Worm (Caenorhabditis elegans) whole organism, L4 larva: Measurements from ENCODE around the gene C44H9.4.

Experiments used
- D1046.2 ChIP-seq: fragments of 200-800 bp; sonication (Bioruptor generic); IDR thresholded peaks from 2 replicates; pipeline ENCODE4 v1.3.6; 2022; ENCODE audit warnings: missing genetic modification characterization, missing compliant biosample characterization
- F10B5.3 ChIP-seq: sonication (generic microtip); optimal IDR thresholded peaks from 2 replicates; lab custom pipeline; 2016; ENCODE audit warnings: mild to moderate bottlenecking, missing genetic modification characterization, missing compliant biosample characterization
- F37D6.2 ChIP-seq: sonication (generic microtip); optimal IDR thresholded peaks from 2 replicates; lab custom pipeline; 2016; ENCODE audit warnings: mild to moderate bottlenecking, missing genetic modification characterization, missing compliant biosample characterization
- F44E2.7 ChIP-seq: fragments of 200-800 bp; sonication (Bioruptor generic); IDR thresholded peaks from 2 replicates; pipeline ENCODE4 v2.1.2; 2022; ENCODE audit warnings: missing genetic modification characterization, missing compliant biosample characterization
- T20F7.1 ChIP-seq: fragments of 200-800 bp; sonication (Bioruptor generic); optimal IDR thresholded peaks from 2 replicates; lab custom pipeline; 2018; ENCODE audit warnings: mild to moderate bottlenecking, missing genetic modification characterization, missing compliant biosample characterization
- Y105C5A.15 ChIP-seq: fragments of 200-800 bp; sonication (Bioruptor generic); IDR thresholded peaks from 2 replicates; pipeline ENCODE4 v1.3.6; 2022; ENCODE audit warnings: missing genetic modification characterization, missing compliant biosample characterization
- Y48G9A.11 ChIP-seq: fragments of 200-800 bp; sonication (Bioruptor generic); IDR thresholded peaks from 2 replicates; pipeline ENCODE4 v1.3.6; 2022; ENCODE audit warnings: missing genetic modification reagents, missing genetic modification characterization, missing compliant biosample characterization
- Y5F2A.4 ChIP-seq: fragments of 200-800 bp; sonication (Bioruptor generic); optimal IDR thresholded peaks from 2 replicates; lab custom pipeline; 2018; ENCODE audit warnings: mild to moderate bottlenecking, missing genetic modification characterization, missing compliant biosample characterization
- Y75B8A.6 ChIP-seq: fragments of 200-800 bp; sonication (Bioruptor generic); IDR thresholded peaks from 2 replicates; pipeline ENCODE4 v1.3.6; 2022; ENCODE audit warnings: missing genetic modification reagents, missing genetic modification characterization, missing compliant biosample characterization
- ZK546.5 ChIP-seq, 2 experiments: sonication (generic microtip); optimal IDR thresholded peaks; 2 replicates each; lab custom pipeline; 2017; ENCODE audit warnings: missing biosample characterization in 2 of 2, missing genetic modification characterization in 2 of 2
- aha-1 ChIP-seq: fragments of 150-350 bp; peaks from one replicate; lab custom pipeline; 2014; ENCODE audit warnings: missing biosample characterization, missing genetic modification characterization
- aly-2 ChIP-seq: sonication (generic microtip); optimal IDR thresholded peaks from 2 replicates; lab custom pipeline; 2018; ENCODE audit warnings: missing biosample characterization, missing genetic modification characterization
- attf-4 ChIP-seq: sonication (generic microtip); optimal IDR thresholded peaks from 3 replicates; lab custom pipeline; 2017; ENCODE audit warnings: missing biosample characterization, missing genetic modification characterization
- ceh-32 ChIP-seq: sonication (generic microtip); optimal IDR thresholded peaks from 2 replicates; lab custom pipeline; 2016; ENCODE audit warnings: mild to moderate bottlenecking, missing genetic modification characterization, missing compliant biosample characterization; ENCODE audit not compliant: poor library complexity
- ces-1 ChIP-seq: fragments of 150-350 bp; sonication (generic microtip); optimal IDR thresholded peaks from 4 replicates; lab custom pipeline; 2014; ENCODE audit warnings: missing biosample characterization, missing genetic modification reagents, missing genetic modification characterization
- ctbp-1 ChIP-seq: fragments of 200-800 bp; sonication (Bioruptor generic); IDR thresholded peaks from 2 replicates; pipeline ENCODE4 v1.3.6; 2022; ENCODE audit warnings: missing genetic modification reagents, missing genetic modification characterization, missing compliant biosample characterization
- daf-16 ChIP-seq, 3 experiments: sonication (generic microtip); optimal IDR thresholded peaks; 2 replicates each; lab custom pipeline; 2016 to 2017; ENCODE audit warnings: missing genetic modification characterization in 3 of 3, missing genetic modification reagents in 3 of 3, mild to moderate bottlenecking in 2 of 3, missing compliant biosample characterization in 2 of 3, missing biosample characterization in 1 of 3, moderate library complexity in 1 of 3
- dmd-6 ChIP-seq: fragments of 200-800 bp; sonication (Bioruptor generic); IDR thresholded peaks from 2 replicates; pipeline ENCODE4 v1.3.6; 2022; ENCODE audit warnings: missing genetic modification reagents, missing genetic modification characterization, missing compliant biosample characterization
- dmd-8 ChIP-seq: fragments of 200-800 bp; sonication (Bioruptor generic); IDR thresholded peaks from 2 replicates; pipeline ENCODE4 v1.3.6; 2022; ENCODE audit warnings: missing genetic modification characterization, missing compliant biosample characterization
- dmd-9 ChIP-seq: fragments of 200-800 bp; sonication (Bioruptor generic); IDR thresholded peaks from 2 replicates; pipeline ENCODE4 v1.3.6; 2022; ENCODE audit warnings: missing genetic modification reagents, missing genetic modification characterization, missing compliant biosample characterization
- dpl-1 ChIP-seq: fragments of 150-350 bp; optimal IDR thresholded peaks from 2 replicates; lab custom pipeline; 2014; ENCODE audit warnings: missing biosample characterization, missing genetic modification reagents, missing genetic modification characterization
- dve-1 ChIP-seq: sonication (generic microtip); optimal IDR thresholded peaks from 2 replicates; lab custom pipeline; 2017; ENCODE audit warnings: antibody characterized with exemption, mild to moderate bottlenecking, missing genetic modification characterization, missing compliant biosample characterization; ENCODE audit not compliant: insufficient read depth
- egl-43 ChIP-seq: fragments of 200-800 bp; sonication (Bioruptor generic); IDR thresholded peaks from 2 replicates; pipeline ENCODE4 v1.3.6; 2022; ENCODE audit warnings: missing genetic modification reagents, missing genetic modification characterization, missing compliant biosample characterization
- fkh-10 ChIP-seq: fragments of 150-350 bp; optimal IDR thresholded peaks from 2 replicates; lab custom pipeline; 2014; ENCODE audit warnings: missing biosample characterization, missing genetic modification reagents, missing genetic modification characterization
- hlh-11 ChIP-seq: fragments of 200-800 bp; sonication (Bioruptor generic); optimal IDR thresholded peaks from 2 replicates; lab custom pipeline; 2018; ENCODE audit warnings: mild to moderate bottlenecking, missing genetic modification characterization, missing compliant biosample characterization
- hmg-1.1 ChIP-seq: fragments of 200-800 bp; sonication (Bioruptor generic); IDR thresholded peaks from 2 replicates; pipeline ENCODE4 v1.3.6; 2022; ENCODE audit warnings: missing genetic modification reagents, missing genetic modification characterization, missing compliant biosample characterization
- lin-1 ChIP-seq: fragments of 200-800 bp; sonication (Bioruptor generic); IDR thresholded peaks from 2 replicates; pipeline ENCODE4 v1.3.6; 2022; ENCODE audit warnings: missing genetic modification reagents, missing genetic modification characterization, missing compliant biosample characterization
- lsy-2 ChIP-seq, 2 experiments: fragments of 150-350 bp in 1 of 2; sonication (generic microtip) in 1 of 2; optimal IDR thresholded peaks; 2 replicates each; lab custom pipeline; 2014 to 2017; ENCODE audit warnings: missing biosample characterization in 2 of 2, missing genetic modification characterization in 2 of 2
- madf-5 ChIP-seq, 2 experiments: fragments of 200-800 bp; sonication (Bioruptor generic); IDR thresholded peaks; 2 replicates each; pipeline ENCODE4 v1.3.6; 2022; ENCODE audit warnings: missing compliant biosample characterization in 2 of 2, missing genetic modification characterization in 2 of 2
- madf-9 ChIP-seq: fragments of 200-800 bp; sonication (Bioruptor generic); conservative IDR thresholded peaks from 2 replicates; pipeline ENCODE4 v1.3.6; 2022; ENCODE audit warnings: missing genetic modification reagents, missing genetic modification characterization, missing compliant biosample characterization
- mep-1 ChIP-seq: fragments of 150-350 bp; sonication (generic microtip); optimal IDR thresholded peaks from 3 replicates; lab custom pipeline; 2014; ENCODE audit warnings: missing biosample characterization, missing genetic modification characterization
- nhr-10 ChIP-seq: fragments of 150-350 bp; optimal IDR thresholded peaks from 2 replicates; lab custom pipeline; 2014; ENCODE audit warnings: missing biosample characterization, missing genetic modification characterization
- nhr-11 ChIP-seq: fragments of 150-350 bp; optimal IDR thresholded peaks from 2 replicates; lab custom pipeline; 2014; ENCODE audit warnings: missing biosample characterization, missing genetic modification characterization
- nhr-111 ChIP-seq: fragments of 200-800 bp; sonication (Bioruptor generic); optimal IDR thresholded peaks from 2 replicates; lab custom pipeline; 2018; ENCODE audit warnings: mild to moderate bottlenecking, missing genetic modification characterization, missing compliant biosample characterization
- nhr-28 ChIP-seq: fragments of 150-350 bp; optimal IDR thresholded peaks from 2 replicates; lab custom pipeline; 2014; ENCODE audit warnings: missing biosample characterization, missing genetic modification characterization
- nhr-42 ChIP-seq: fragments of 200-800 bp; sonication (Bioruptor generic); IDR thresholded peaks from 2 replicates; pipeline ENCODE4 v1.3.6; 2022; ENCODE audit warnings: missing genetic modification characterization, missing compliant biosample characterization
- nhr-48 ChIP-seq: sonication (generic microtip); optimal IDR thresholded peaks from 2 replicates; lab custom pipeline; 2016; ENCODE audit warnings: mild to moderate bottlenecking, missing genetic modification characterization, missing compliant biosample characterization
- nhr-6 ChIP-seq: fragments of 150-350 bp; optimal IDR thresholded peaks from 2 replicates; lab custom pipeline; 2014; ENCODE audit warnings: missing biosample characterization, missing genetic modification characterization
- pha-4 ChIP-seq, 2 experiments: fragments of 150-350 bp in 1 of 2; fragments of 200-800 bp in 1 of 2; sonication (Bioruptor generic) in 1 of 2; IDR thresholded peaks in 1 of 2; optimal IDR thresholded peaks in 1 of 2; 2 replicates each; pipeline versions ENCODE4 v1.3.6 to Lab custom; 2014 to 2022; ENCODE audit warnings: missing genetic modification characterization in 2 of 2, missing genetic modification reagents in 2 of 2, missing biosample characterization in 1 of 2, missing compliant biosample characterization in 1 of 2
- pqm-1 ChIP-seq: sonication (generic microtip); optimal IDR thresholded peaks from 2 replicates; lab custom pipeline; 2017; ENCODE audit warnings: missing biosample characterization, missing genetic modification characterization
- spr-3 ChIP-seq: fragments of 200-800 bp; sonication (Bioruptor generic); optimal IDR thresholded peaks from 2 replicates; lab custom pipeline; 2018; ENCODE audit warnings: mild to moderate bottlenecking, missing genetic modification characterization, missing compliant biosample characterization
- tag-97 ChIP-seq: fragments of 200-800 bp; sonication (Bioruptor generic); IDR thresholded peaks from 2 replicates; pipeline ENCODE4 v1.3.6; 2022; ENCODE audit warnings: missing genetic modification characterization, missing compliant biosample characterization
- unc-39 ChIP-seq: sonication (generic microtip); optimal IDR thresholded peaks from 2 replicates; lab custom pipeline; 2017; ENCODE audit warnings: missing biosample characterization, missing genetic modification characterization
- unc-62 ChIP-seq, 3 experiments: fragments of 150-350 bp in 1 of 3; sonication (generic microtip); optimal IDR thresholded peaks in 2 of 3; peaks in 1 of 3; 1 replicate in 1 of 3; 2 replicates in 2 of 3; lab custom pipeline; 2014 to 2017; ENCODE audit warnings: missing biosample characterization in 3 of 3, missing genetic modification characterization in 3 of 3, missing genetic modification reagents in 3 of 3, missing genotype in 1 of 3
- zfp-3 ChIP-seq: fragments of 200-800 bp; sonication (Bioruptor generic); conservative IDR thresholded peaks from 2 replicates; pipeline ENCODE4 v1.3.6; 2022; ENCODE audit warnings: missing genetic modification reagents, missing genetic modification characterization, missing compliant biosample characterization

Gene C44H9.4

DNA sequence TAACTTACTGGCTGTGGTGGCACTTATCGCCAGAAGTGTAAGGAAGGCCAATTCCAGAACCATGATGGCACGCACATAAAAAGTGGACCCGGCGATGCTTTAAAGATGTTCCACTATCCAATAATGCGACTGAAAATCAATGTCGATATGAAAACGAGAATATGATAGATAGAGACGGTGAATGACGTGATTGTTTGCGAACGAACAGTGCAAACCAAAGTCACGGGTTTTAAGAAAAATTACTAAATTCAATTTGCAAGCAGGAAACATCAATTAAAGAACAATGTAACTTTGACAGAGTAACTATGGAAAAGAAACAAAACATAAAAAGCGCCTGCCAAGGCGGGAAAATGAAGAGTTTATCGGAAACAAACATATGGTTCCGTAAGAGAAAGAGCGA lies 14.2 kb downstream of the C44H9.4 start, which contains the start of gene C44H9.5:
Gene C44H9.5, minus strand, starts transcription at position 129 of the 400 bp plus-strand sequence.
- TF ChIP-seq lin-1 (GFP tag; lab: Robert Waterston, UW): no peak
- no peak for TF ChIP-seq ZK546.5 (tag; optimal IDR thresholded peaks at IDR 0.05; lab: Kevin White, UChicago)
- TF ChIP-seq unc-62 (GFP tag; optimal IDR thresholded peaks at IDR 0.05 in 1 of 2; lab: Kevin White, UChicago): peak in 1 of 2 experiments; percentile 19
- no peak for TF ChIP-seq unc-62 (tag; optimal IDR thresholded peaks at IDR 0.05; lab: Kevin White, UChicago)
- TF ChIP-seq T20F7.1 (GFP tag; lab: Kevin White, UChicago): no peak
- TF ChIP-seq madf-5 (GFP tag; IDR thresholded peaks at IDR 0.05; lab: Robert Waterston, UW): no peak
- TF ChIP-seq nhr-111: no peak
- TF ChIP-seq attf-4 (tag; lab: Kevin White, UChicago): no peak
- TF ChIP-seq zfp-3: no peak
- TF ChIP-seq nhr-42 (GFP tag; lab: Robert Waterston, UW): no peak
- peak; percentile 55; the same call in 1 of the 2 replicates for TF ChIP-seq dmd-6 (GFP tag; lab: Robert Waterston, UW)
- peak; percentile 9 for TF ChIP-seq aha-1
- no peak for TF ChIP-seq Y48G9A.11
- no peak for TF ChIP-seq daf-16 (GFP tag; optimal IDR thresholded peaks at IDR 0.05; lab: Kevin White, UChicago)
- TF ChIP-seq daf-16 (tag; optimal IDR thresholded peaks at IDR 0.05; lab: Kevin White, UChicago): peak; percentile 29
- TF ChIP-seq nhr-28: peak; percentile 4
- TF ChIP-seq pha-4 (GFP tag; IDR thresholded peaks at IDR 0.05; lab: Robert Waterston, UW): no peak
- TF ChIP-seq pha-4 (tag; optimal IDR thresholded peaks at IDR 0.05; lab: Kevin White, UChicago): no peak
- TF ChIP-seq Y75B8A.6 (GFP tag; lab: Robert Waterston, UW): no peak
- no peak for TF ChIP-seq fkh-10 (GFP tag; lab: Kevin White, UChicago)
- peak; percentile 14 for TF ChIP-seq dve-1
- no peak for TF ChIP-seq Y5F2A.4 (GFP tag; lab: Kevin White, UChicago)
- TF ChIP-seq nhr-6 (tag; lab: Kevin White, UChicago): peak; percentile 8
- peak; percentile 3 for TF ChIP-seq hlh-11 (tag; lab: Kevin White, UChicago)
- peak; percentile 13 for TF ChIP-seq pqm-1 (tag; lab: Kevin White, UChicago)
- no peak for TF ChIP-seq F10B5.3

DNA sequence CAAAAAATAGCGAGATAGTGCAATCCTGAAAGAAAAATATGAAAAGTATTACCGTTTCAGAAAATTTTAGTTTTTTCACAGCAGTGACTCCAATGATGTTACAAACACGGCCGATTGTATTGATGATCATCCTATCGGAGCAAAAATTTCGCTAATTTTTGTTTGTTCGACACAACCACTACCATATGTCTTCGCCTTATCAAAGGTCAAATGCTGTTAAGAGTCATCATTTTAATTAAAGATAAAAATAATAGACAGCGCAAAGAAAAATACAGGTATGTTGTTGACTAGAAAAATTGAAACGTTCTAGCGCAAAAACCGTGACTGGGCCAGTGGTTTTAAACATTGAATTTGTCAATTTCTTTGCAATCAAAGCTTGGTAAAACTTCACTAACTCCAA lies 16.9 kb downstream of the C44H9.4 start:
- no peak for TF ChIP-seq nhr-48 (tag; lab: Kevin White, UChicago)
- TF ChIP-seq hmg-1.1: no peak
- TF ChIP-seq unc-62 (GFP tag; optimal IDR thresholded peaks at IDR 0.05 in 1 of 2; lab: Kevin White, UChicago): no peak
- no peak for TF ChIP-seq unc-62 (tag; optimal IDR thresholded peaks at IDR 0.05; lab: Kevin White, UChicago)
- TF ChIP-seq nhr-11: no peak
- TF ChIP-seq pqm-1 (tag; lab: Kevin White, UChicago): peak; percentile 42
- no peak for TF ChIP-seq nhr-111
- peak; percentile 36; the same call in 1 of the 2 replicates for TF ChIP-seq dmd-6 (GFP tag; lab: Robert Waterston, UW)
- TF ChIP-seq hlh-11 (tag; lab: Kevin White, UChicago): no peak
- no peak for TF ChIP-seq aly-2 (tag; lab: Kevin White, UChicago)
- TF ChIP-seq D1046.2 (GFP tag; lab: Robert Waterston, UW): no peak
- TF ChIP-seq ctbp-1 (GFP tag; lab: Robert Waterston, UW): no peak
- TF ChIP-seq dmd-8: no peak
- peak; percentile 74 for TF ChIP-seq nhr-28
- peak; percentile 96 for TF ChIP-seq nhr-6 (tag; lab: Kevin White, UChicago)
- no peak for TF ChIP-seq fkh-10 (GFP tag; lab: Kevin White, UChicago)
- no peak for TF ChIP-seq tag-97 (GFP tag; lab: Robert Waterston, UW)
- no peak for TF ChIP-seq daf-16 (GFP tag; optimal IDR thresholded peaks at IDR 0.05; lab: Kevin White, UChicago)
- TF ChIP-seq daf-16 (tag; optimal IDR thresholded peaks at IDR 0.05; lab: Kevin White, UChicago): peak; percentile 66
- TF ChIP-seq egl-43 (GFP tag; lab: Robert Waterston, UW): no peak
- no peak for TF ChIP-seq nhr-10 (tag; lab: Kevin White, UChicago)
- TF ChIP-seq, all 104 proteins: peak for 5

DNA sequence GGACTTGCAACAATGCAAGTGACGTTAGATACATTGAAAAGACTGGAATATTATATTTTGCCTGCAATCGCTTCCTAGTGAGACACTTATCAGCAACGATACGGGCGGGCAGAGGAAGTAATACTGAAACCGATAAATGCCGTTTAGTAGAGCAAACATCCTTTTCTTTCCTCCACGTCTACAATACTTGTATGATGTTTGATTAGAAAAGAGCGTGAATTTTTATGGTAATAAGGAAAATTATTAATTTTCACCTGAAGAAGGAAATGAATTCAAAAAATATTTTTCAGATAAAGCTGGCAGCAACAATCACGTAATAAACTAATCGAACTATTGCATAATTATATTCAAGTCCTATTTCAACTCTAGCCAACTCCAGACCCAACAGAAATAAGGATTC lies 19.3 kb downstream of the C44H9.4 start, which contains the start of gene C44H9.7:
Gene C44H9.7, minus strand, starts transcription at position 101 of the 400 bp plus-strand sequence.
- TF ChIP-seq mep-1 (tag; lab: Kevin White, UChicago): no peak
- no peak for TF ChIP-seq aha-1
- no peak for TF ChIP-seq spr-3 (GFP tag; lab: Kevin White, UChicago)
- no peak for TF ChIP-seq F10B5.3
- no peak for TF ChIP-seq madf-9 (GFP tag; lab: Robert Waterston, UW)
- no peak for TF ChIP-seq lsy-2 (tag; optimal IDR thresholded peaks at IDR 0.05; lab: Kevin White, UChicago)
- TF ChIP-seq nhr-111: no peak
- no peak for TF ChIP-seq ces-1 (GFP tag; lab: Kevin White, UChicago)
- no peak for TF ChIP-seq unc-39 (tag; lab: Kevin White, UChicago)
- no peak for TF ChIP-seq Y75B8A.6 (GFP tag; lab: Robert Waterston, UW)
- TF ChIP-seq dmd-9 (GFP tag; lab: Robert Waterston, UW): no peak
- no peak for TF ChIP-seq F44E2.7 (GFP tag; lab: Robert Waterston, UW)
- no peak for TF ChIP-seq Y48G9A.11
- TF ChIP-seq ceh-32: no peak
- no peak for TF ChIP-seq dpl-1 (GFP tag; lab: Kevin White, UChicago)
- no peak for TF ChIP-seq Y105C5A.15
- no peak for TF ChIP-seq F37D6.2 (tag; lab: Kevin White, UChicago)
